Worm (Caenorhabditis elegans): ENCODE data around the gene F37A4.3.

F37A4.3 gene

DNA sequence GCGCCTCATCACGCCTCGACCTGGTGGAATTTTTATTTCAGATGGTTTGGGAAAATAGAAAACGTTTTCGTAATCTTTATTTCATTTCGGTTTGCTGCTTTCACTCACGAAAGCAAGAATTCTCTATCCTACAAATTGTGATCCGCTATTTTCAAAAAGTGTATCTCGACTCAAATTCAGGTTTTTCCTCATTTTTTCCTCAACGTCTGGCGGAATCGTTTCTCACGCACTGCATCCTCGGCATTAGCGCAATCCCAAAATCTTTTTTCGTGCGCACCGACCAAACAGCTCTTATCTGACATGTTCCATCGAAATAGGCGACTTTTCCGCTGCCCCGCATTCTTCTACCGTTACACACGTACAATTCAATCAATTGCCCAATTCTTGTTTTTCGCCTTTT is at the start of gene F37A4.3:
Gene F37A4.3, plus strand, starts transcription at position 301 of the 400 bp plus-strand sequence.
- TF ChIP-seq dao-5 (tag; optimal IDR thresholded peaks at IDR 0.05): no peak
- no peak for TF ChIP-seq W03F9.2 (tag; optimal IDR thresholded peaks at IDR 0.05)
- TF ChIP-seq him-1 (tag; optimal IDR thresholded peaks at IDR 0.05): no peak

DNA sequence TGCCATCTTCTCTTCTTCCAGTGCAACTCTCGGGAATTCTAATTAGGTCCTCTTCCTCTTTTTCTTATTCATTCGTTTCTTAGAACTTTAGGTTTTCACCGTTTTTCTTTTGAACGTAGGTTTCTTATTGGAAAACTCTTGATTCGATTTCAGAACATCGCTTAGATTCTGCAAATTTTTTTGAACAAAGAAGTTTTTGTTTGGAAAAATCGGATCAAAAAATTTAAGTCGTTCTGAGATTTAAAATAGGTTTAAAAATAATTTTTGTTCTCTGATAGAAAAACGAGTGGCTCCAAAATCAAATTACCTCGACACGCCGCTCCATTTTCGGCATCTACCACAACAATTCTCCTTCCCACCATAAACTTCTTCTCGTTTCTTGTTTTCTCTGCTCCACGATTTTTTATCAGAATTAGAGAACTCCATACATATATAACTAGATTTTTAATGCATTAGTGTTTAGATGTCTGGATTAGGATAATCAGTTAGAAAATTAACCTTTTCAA is 47.6 kb upstream of the F37A4.3 start:
- TF ChIP-seq him-1 (tag; optimal IDR thresholded peaks at IDR 0.05) (no peak), dao-5 (tag; optimal IDR thresholded peaks at IDR 0.05) (no peak), W03F9.2 (tag; optimal IDR thresholded peaks at IDR 0.05) (no peak)

DNA sequence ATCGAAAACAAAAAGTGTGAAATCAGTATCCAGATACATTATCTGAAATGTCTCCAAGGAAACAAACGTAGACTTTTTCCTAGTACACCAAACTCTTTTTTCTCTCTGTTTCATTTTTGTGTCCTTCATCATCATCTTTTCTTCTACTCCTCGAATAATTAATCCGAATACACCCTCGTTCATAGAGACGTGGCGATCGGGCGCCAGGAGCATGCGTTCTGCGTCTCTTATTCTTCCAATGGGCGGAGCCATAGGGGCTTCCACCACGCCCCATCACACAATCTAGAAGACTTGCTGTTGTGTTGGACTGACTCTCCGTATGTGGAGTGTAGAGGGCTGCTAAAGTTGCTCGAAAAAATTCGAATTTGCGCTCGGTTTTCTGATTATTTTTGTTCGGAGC is 42.9 kb upstream of the F37A4.3 start, which contains the start of gene rbf-1:
Gene rbf-1, plus strand, starts transcription at position 301 of the 400 bp plus-strand sequence.
- TF ChIP-seq dao-5 (tag; optimal IDR thresholded peaks at IDR 0.05): no peak
- TF ChIP-seq W03F9.2 (tag; optimal IDR thresholded peaks at IDR 0.05): no peak
- no peak for TF ChIP-seq him-1 (tag; optimal IDR thresholded peaks at IDR 0.05)

DNA sequence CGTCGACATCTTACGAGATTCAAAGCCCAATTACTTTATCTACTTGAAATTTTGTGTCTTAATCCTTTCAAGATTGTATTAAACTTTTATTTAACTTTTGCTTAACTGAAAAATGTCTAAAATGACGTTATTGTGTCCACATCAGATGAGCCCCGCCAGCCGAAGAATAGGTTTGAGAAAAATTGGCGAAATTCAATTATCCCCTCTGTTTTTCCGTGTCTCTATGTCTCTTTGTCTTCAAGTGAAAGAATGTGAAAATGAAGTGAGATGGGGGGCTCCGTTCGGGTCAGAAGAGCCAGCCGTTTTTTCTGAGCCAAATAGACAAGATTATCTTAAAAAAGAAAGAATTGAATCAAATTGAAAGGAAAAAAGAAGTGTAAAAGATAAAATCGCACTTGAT is 41.1 kb upstream of the F37A4.3 start:
- TF ChIP-seq dao-5 (tag; optimal IDR thresholded peaks at IDR 0.05): no peak
- TF ChIP-seq W03F9.2 (tag; optimal IDR thresholded peaks at IDR 0.05): no peak
- no peak for TF ChIP-seq him-1 (tag; optimal IDR thresholded peaks at IDR 0.05)

DNA sequence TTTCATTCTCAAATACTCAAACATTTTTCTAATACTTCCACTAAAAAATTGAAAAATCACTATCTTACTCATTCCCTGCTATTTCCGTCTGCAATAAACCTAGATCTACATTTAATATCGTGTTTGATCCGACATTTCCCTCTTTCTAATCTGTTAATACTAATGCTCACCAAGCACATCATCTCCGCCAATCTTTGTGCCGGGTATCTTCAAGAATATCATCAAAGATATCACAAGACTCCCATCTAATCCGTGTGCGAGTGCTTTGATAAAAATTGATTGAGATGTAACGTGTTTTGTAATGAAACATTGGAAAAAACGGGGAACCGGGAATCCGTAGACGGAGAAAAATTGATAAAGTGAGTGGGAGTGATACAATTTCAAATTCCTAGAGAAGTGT is 39.0 kb upstream of the F37A4.3 start:
- TF ChIP-seq W03F9.2 (tag; optimal IDR thresholded peaks at IDR 0.05): no peak
- TF ChIP-seq him-1 (tag; optimal IDR thresholded peaks at IDR 0.05): no peak
- no peak for TF ChIP-seq dao-5 (tag; optimal IDR thresholded peaks at IDR 0.05)

DNA sequence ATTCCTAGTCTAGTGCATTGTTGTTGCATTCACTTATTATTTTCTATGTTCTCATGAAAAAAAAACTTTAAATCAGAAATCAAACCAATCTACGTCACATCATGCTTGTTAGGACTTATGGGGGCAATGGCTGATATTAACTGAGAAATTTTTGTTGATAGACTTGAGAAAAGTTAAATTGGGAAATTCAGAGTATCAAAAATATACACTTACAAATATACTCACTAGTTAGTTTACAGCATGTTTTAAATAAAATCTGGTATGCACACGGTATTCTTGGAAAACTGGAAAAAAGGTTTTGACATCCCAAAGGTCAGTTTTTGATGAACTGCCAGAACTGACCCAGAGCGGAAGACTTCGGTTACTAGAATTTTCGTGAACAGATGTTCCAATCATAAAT is 37.4 kb upstream of the F37A4.3 start:
- no peak for TF ChIP-seq dao-5 (tag; optimal IDR thresholded peaks at IDR 0.05)

DNA sequence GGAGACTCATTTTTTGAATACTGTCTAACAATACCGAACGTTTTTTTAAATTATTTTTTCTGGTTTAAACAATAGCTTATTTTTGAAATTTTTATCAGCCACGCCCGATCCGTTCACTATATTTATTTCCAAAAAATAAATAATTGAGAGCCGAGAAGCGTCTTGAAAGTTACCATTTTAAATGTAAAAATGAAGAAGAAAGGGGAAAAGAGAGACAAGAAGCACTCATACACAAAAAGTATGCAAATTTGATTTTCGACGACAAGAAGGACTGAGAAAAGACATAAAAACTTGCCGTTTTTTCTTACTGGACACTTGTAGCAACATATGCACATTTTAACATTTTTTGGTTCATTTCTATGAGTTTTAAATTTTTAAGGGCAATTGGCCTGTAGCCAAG is 36.6 kb upstream of the F37A4.3 start:
- no peak for TF ChIP-seq him-1 (tag; optimal IDR thresholded peaks at IDR 0.05)
- no peak for TF ChIP-seq dao-5 (tag; optimal IDR thresholded peaks at IDR 0.05)
- TF ChIP-seq W03F9.2 (tag; optimal IDR thresholded peaks at IDR 0.05): no peak

DNA sequence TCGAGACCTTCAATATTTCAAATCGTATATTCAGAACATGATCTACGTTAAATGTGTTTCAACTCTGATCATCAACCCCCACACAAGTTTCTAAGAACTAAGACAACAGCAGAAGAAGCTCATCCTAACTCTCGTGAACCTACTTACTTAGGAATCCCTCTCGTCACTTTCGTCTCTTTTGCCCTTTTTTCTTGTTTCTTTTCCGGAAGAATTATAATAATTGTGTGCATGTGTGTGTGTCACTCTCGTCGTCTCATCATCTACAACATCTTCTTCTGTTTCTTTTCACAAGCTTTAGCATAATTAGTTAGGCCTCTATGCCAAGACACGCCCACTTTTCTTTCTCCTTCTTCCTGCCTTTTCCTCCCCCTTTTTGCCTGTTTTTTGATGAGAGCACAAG is 27.9 kb upstream of the F37A4.3 start:
- no peak for TF ChIP-seq W03F9.2 (tag; optimal IDR thresholded peaks at IDR 0.05)
- no peak for TF ChIP-seq him-1 (tag; optimal IDR thresholded peaks at IDR 0.05)
- no peak for TF ChIP-seq dao-5 (tag; optimal IDR thresholded peaks at IDR 0.05)

DNA sequence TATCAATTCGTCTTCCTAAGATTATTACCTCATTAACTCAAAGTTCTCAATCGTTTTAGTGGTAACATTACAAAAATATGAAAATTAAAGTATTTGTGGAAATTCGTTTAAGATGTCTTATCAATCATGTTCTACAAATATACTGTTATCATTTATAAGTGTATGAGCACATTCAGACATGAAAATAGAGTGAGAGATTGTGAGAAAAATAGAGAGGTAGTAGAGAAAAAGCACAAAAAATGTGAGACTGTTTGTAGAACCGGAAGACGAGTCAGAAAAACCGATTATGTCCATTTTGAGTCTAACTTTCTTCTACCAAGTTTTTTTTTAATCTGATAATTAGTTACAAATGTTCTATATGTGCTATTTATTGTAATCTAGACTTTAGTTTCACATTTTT is 25.1 kb upstream of the F37A4.3 start:
- TF ChIP-seq him-1 (tag; optimal IDR thresholded peaks at IDR 0.05): no peak
- TF ChIP-seq dao-5 (tag; optimal IDR thresholded peaks at IDR 0.05): no peak
- TF ChIP-seq W03F9.2 (tag; optimal IDR thresholded peaks at IDR 0.05): no peak

DNA sequence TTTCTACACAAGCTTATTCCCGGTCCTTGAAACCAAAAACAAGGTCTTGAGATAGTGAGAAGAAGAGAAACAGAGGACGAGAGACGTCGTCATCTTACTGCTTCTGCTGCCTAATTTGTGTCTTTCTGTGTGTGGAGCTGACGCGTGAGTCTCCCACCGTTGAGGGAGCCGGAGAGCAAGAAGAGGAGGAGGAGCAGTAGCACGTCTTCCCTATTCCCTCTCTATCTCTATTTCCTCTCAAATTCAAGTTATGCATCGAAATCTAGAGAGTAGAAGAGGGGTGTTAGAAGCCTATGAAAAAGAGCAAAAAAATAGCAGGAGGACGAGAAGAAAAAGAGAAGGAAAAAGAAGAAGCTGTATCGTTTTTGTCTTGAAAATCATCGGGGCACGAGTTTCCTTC is 23.2 kb upstream of the F37A4.3 start:
- TF ChIP-seq W03F9.2 (tag; optimal IDR thresholded peaks at IDR 0.05) (no peak), him-1 (tag; optimal IDR thresholded peaks at IDR 0.05) (peak; percentile 66)

DNA sequence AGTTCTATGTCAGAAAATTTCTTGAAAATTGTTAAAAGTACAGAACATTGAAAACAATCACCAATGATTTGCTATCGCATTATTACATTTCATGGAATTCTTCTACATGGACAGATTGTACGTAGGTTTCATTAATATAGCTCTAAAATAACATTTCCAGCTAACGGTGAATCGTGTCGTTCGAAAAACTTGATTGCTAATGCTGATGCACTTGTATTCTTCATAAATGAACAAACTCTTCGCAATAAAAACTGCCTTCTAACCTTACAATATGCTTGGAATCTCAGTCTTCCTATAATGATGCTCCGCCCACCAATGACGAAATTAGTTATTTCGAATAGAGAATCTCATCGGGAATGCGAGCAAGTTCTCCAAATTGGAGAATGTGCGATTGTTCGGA is 12.9 kb upstream of the F37A4.3 start, which contains the start of gene F37A4.6:
Gene F37A4.6, plus strand, starts transcription at position 301 of the 400 bp plus-strand sequence.
- TF ChIP-seq him-1 (tag; optimal IDR thresholded peaks at IDR 0.05): no peak
- TF ChIP-seq W03F9.2 (tag; optimal IDR thresholded peaks at IDR 0.05): no peak
- no peak for TF ChIP-seq dao-5 (tag; optimal IDR thresholded peaks at IDR 0.05)

DNA sequence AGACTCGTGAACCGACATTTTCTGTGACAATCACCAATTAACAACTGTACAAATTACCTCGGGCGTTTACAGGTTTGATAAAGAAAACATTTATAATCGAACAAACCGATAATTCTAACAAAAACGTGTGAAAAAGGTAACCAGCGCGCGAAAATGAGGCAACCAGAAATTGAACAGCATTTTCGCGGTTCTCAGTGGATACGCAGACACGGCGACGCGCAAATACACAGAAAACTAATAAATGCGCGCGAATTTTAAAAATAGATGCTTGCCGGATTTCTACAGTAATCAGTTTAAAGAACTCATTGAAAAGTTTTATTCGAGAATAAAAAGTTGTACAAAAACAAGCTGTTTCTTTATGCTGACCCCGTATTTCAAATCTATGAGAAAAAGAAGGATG is 8.4 kb upstream of the F37A4.3 start, which contains the start of gene isw-1:
Gene isw-1, minus strand, starts transcription at position 118 of the 400 bp plus-strand sequence.
- no peak for TF ChIP-seq him-1 (tag; optimal IDR thresholded peaks at IDR 0.05)
- TF ChIP-seq dao-5 (tag; optimal IDR thresholded peaks at IDR 0.05): no peak
- TF ChIP-seq W03F9.2 (tag; optimal IDR thresholded peaks at IDR 0.05): no peak

DNA sequence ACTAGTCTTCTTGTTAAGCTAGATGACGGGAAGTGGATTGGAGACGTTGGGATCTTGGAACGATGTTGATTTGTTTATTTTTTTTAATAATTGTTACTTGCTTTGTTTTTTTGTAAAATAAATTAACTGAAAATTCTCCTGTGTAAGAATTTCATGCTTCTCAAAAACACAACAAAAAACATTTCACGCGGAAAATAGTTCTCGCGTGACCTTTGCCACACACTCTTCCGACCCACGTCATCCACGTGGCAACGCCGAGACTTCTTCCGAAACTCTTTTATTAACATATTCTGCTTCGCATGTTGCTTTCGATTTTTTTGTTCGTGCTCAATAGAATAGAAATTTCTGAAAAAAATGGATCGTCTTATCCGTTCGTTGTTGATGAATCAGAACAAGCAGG is 6.8 kb upstream of the F37A4.3 start, which contains the start of gene F37A4.5:
Gene F37A4.5, plus strand, starts transcription at position 301 of the 400 bp plus-strand sequence.
- TF ChIP-seq dao-5 (tag; optimal IDR thresholded peaks at IDR 0.05) (no peak), him-1 (tag; optimal IDR thresholded peaks at IDR 0.05) (no peak), W03F9.2 (tag; optimal IDR thresholded peaks at IDR 0.05) (no peak)

DNA sequence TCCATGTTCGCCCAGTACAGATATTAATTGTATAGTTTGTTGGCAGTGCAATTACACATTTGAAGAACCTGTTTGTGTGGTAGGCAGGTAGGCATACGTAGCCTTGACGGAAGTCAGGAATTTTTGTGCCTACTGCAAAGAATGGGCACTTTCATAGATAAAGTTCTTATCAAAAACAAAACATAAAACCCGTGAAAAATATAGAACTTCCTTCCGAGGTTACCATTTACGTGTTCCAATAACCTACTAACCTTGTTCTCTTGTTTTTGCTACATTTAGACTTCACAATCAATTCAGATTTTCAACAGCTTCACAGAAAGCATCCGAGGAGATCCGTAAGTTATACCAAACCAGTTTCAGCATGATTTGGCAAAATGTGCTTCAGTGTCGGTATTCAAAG is 5.1 kb upstream of the F37A4.3 start, which contains the start of gene F37A4.4:
Gene F37A4.4, plus strand, starts transcription at position 301 of the 400 bp plus-strand sequence.
- TF ChIP-seq W03F9.2 (tag; optimal IDR thresholded peaks at IDR 0.05): no peak
- no peak for TF ChIP-seq dao-5 (tag; optimal IDR thresholded peaks at IDR 0.05)

DNA sequence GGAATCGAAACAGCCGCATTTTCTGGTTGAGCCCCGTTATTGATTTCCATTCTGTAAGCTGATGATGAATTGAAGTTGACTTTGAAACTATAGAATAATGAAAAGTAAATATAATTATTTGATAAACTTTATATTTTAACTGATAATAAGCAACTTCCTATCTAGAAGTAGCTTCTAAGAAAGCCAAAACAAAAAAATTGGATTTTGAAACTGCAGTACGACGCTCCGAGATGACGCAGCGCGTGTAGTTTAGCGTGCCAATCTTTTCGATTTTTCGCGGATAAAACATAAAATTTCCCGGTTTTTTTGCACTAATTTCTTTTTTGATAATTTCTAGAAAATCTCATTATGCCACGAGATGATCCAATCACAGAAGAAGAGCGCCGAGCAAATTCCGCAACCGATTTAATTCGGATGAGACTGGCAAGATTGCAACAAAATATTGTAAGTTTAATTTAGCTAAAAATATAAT is 3.9 kb downstream of the F37A4.3 start, which contains the start of the genes bath-41 and F37A4.2:
Gene bath-41, minus strand, starts transcription at position 51 of the 472 bp plus-strand sequence.
Gene F37A4.2, plus strand, starts transcription at position 247 of the 472 bp plus-strand sequence.
- TF ChIP-seq W03F9.2 (tag; optimal IDR thresholded peaks at IDR 0.05) (no peak), dao-5 (tag; optimal IDR thresholded peaks at IDR 0.05) (no peak)
